Fruit fly (Drosophila melanogaster) whole organism, prepupa: ENCODE data around the gene lmgB.

Experiments
- CG11762 ChIP-seq: fragments of 200-800 bp; sonication (Bioruptor generic); optimal IDR thresholded peaks from 3 replicates; lab custom pipeline; 2016; ENCODE audit warnings: missing biosample characterization, missing genetic modification characterization; ENCODE audit not compliant: insufficient read depth
- CG3032 ChIP-seq: fragments of 200-800 bp; optimal IDR thresholded peaks from 2 replicates; lab custom pipeline; 2019; ENCODE audit warnings: missing biosample characterization, mild to moderate bottlenecking, missing genetic modification characterization, moderate library complexity
- Eip93F ChIP-seq: fragments of 200-800 bp; sonication (Bioruptor generic); optimal IDR thresholded peaks from 2 replicates; lab custom pipeline; 2016; ENCODE audit warnings: missing biosample characterization, mild to moderate bottlenecking, missing genetic modification characterization
- OdsH ChIP-seq: fragments of 200-800 bp; sonication (Bioruptor generic); optimal IDR thresholded peaks from 3 replicates; lab custom pipeline; 2016; ENCODE audit warnings: missing biosample characterization, missing genetic modification characterization
- fd85E ChIP-seq: fragments of 200-800 bp; sonication (Bioruptor generic); optimal IDR thresholded peaks from 3 replicates; lab custom pipeline; 2016; ENCODE audit warnings: missing biosample characterization, missing genetic modification characterization
- vri ChIP-seq: fragments of 200-800 bp; sonication (Bioruptor generic); optimal IDR thresholded peaks from 3 replicates; lab custom pipeline; 2016; ENCODE audit warnings: missing biosample characterization, mild to moderate bottlenecking, missing genetic modification characterization

DNA sequence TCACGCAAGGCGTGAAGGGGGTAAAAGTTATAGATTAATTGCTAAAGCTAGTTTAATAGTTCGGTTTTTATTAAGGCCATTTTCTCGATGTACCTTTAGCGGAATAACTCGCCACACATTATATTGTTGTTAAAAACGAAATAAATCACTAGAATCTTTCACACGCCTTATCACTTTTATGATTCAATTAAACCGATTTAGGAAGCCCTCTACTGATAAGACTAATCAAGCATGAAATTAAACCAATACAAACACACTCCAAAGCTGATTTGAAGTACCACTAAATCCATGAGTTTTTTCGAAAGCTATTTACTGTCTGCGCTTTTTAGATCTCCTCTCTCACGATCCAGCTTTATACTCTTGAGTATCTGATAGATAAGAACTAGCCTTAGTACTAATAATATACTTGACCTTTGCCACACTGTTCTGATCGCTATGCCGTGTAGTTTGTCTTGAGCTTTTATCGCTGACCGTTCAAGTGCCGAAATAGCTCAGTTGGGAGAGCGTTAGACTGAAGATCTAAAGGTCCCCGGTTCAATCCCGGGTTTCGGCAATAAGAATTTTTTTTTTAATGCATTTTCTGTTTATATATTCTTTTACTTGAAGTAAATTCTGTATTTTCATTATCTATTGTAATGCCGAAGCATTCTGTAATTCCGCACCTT lies 42.1 kb upstream of the lmgB start:
- no peak for TF ChIP-seq vri (GFP tag; lab: Kevin White, UChicago)
- no peak for TF ChIP-seq fd85E
- TF ChIP-seq CG11762 (GFP tag; lab: Kevin White, UChicago), result no peak
- TF ChIP-seq CG3032 (tag; lab: Kevin White, UChicago), result no peak
- TF ChIP-seq OdsH (GFP tag; lab: Kevin White, UChicago), result no peak
- no peak for TF ChIP-seq Eip93F (GFP tag; lab: Kevin White, UChicago)
